Fruit fly (Drosophila melanogaster): ENCODE measurements around the gene CG8206.

- TF ChIP-seq CG8478 (optimal IDR thresholded peaks at IDR 0.05) (no peak), CTCF (optimal IDR thresholded peaks at IDR 0.05) (no peak)
These were observed 28.3 kb upstream of the CG8206 start for dm6 chrX:15710751-15711179.

Measured in S2 (cell line).